Worm (Caenorhabditis elegans) whole organism, young adult: ENCODE results near the gene Y37H2A.14.

ENCODE experiments used
- C17E4.6 ChIP-seq: fragments of 200-800 bp; sonication (Bioruptor generic); IDR thresholded peaks from 2 replicates; pipeline ENCODE4 v1.3.6; 2022; ENCODE audit warnings: missing genetic modification reagents, missing genetic modification characterization, missing compliant biosample characterization
- D2030.7 ChIP-seq: fragments of 200-800 bp; sonication (Bioruptor generic); IDR thresholded peaks from 2 replicates; pipeline ENCODE4 v1.3.6; 2022; ENCODE audit warnings: missing genetic modification reagents, missing genetic modification characterization, missing compliant biosample characterization
- F22D6.2 ChIP-seq: sonication (generic microtip); optimal IDR thresholded peaks from 2 replicates; lab custom pipeline; 2016; ENCODE audit warnings: mild to moderate bottlenecking, missing genetic modification characterization, missing compliant biosample characterization
- F23B12.7 ChIP-seq: sonication (generic microtip); optimal IDR thresholded peaks from 2 replicates; lab custom pipeline; 2017; ENCODE audit warnings: missing genetic modification characterization, mild to moderate bottlenecking, missing compliant biosample characterization, antibody characterized with exemption, moderate library complexity; ENCODE audit not compliant: insufficient read depth
- F33H1.4 ChIP-seq: fragments of 200-800 bp; sonication (Bioruptor generic); IDR thresholded peaks from 2 replicates; pipeline ENCODE4 v1.3.6; 2022; ENCODE audit warnings: missing genetic modification reagents, missing genetic modification characterization, missing compliant biosample characterization
- F39B2.1 ChIP-seq: fragments of 200-800 bp; sonication (Bioruptor generic); IDR thresholded peaks from 2 replicates; pipeline ENCODE4 v1.3.6; 2022; ENCODE audit warnings: missing genetic modification reagents, missing genetic modification characterization, missing compliant biosample characterization
- F52B5.7 ChIP-seq: sonication (generic microtip); optimal IDR thresholded peaks from 2 replicates; lab custom pipeline; 2016; ENCODE audit warnings: mild to moderate bottlenecking, missing genetic modification characterization, missing compliant biosample characterization
- F55B11.4 ChIP-seq: sonication (generic microtip); optimal IDR thresholded peaks from 2 replicates; lab custom pipeline; 2016; ENCODE audit warnings: missing compliant biosample characterization, missing genetic modification characterization, borderline replicate concordance; ENCODE audit not compliant: insufficient read depth
- T07F8.4 ChIP-seq: sonication (generic microtip); optimal IDR thresholded peaks from 2 replicates; lab custom pipeline; 2016; ENCODE audit warnings: mild to moderate bottlenecking, missing genetic modification characterization, moderate library complexity, missing compliant biosample characterization
- Y53G8AR.9 ChIP-seq: fragments of 200-800 bp; sonication (Bioruptor generic); conservative IDR thresholded peaks from 2 replicates; pipeline ENCODE4 v1.3.6; 2022; ENCODE audit warnings: missing genetic modification reagents, missing genetic modification characterization, missing compliant biosample characterization
- Y56A3A.18 ChIP-seq: fragments of 200-800 bp; sonication (Bioruptor generic); IDR thresholded peaks from 2 replicates; pipeline ENCODE4 v1.3.6; 2022; ENCODE audit warnings: missing genetic modification reagents, missing genetic modification characterization, missing compliant biosample characterization
- Y67H2A.10 ChIP-seq: fragments of 200-800 bp; sonication (Bioruptor generic); conservative IDR thresholded peaks from 2 replicates; pipeline ENCODE4 v1.3.6; 2022; ENCODE audit warnings: missing genetic modification reagents, missing genetic modification characterization, missing compliant biosample characterization
- ZK185.1 ChIP-seq: sonication (generic microtip); optimal IDR thresholded peaks from 2 replicates; lab custom pipeline; 2016; ENCODE audit warnings: mild to moderate bottlenecking, missing genetic modification characterization, missing compliant biosample characterization; ENCODE audit not compliant: poor library complexity, severe bottlenecking
- atf-7 ChIP-seq: sonication (generic microtip); optimal IDR thresholded peaks from 2 replicates; lab custom pipeline; 2017; ENCODE audit warnings: mild to moderate bottlenecking, missing genetic modification characterization, missing compliant biosample characterization
- attf-3 ChIP-seq: fragments of 200-800 bp; sonication (Bioruptor generic); conservative IDR thresholded peaks from 2 replicates; pipeline ENCODE4 v1.3.6; 2022; ENCODE audit warnings: missing genetic modification reagents, missing genetic modification characterization, missing compliant biosample characterization
- cebp-1 ChIP-seq, 2 experiments: fragments of 200-800 bp in 1 of 2; sonication (Bioruptor generic) in 1 of 2; sonication (generic microtip) in 1 of 2; IDR thresholded peaks in 1 of 2; optimal IDR thresholded peaks in 1 of 2; 2 replicates each; pipeline versions ENCODE4 v1.3.6 to Lab custom; 2017 to 2022; ENCODE audit warnings: missing compliant biosample characterization in 2 of 2, missing genetic modification characterization in 2 of 2, mild to moderate bottlenecking in 1 of 2, missing genetic modification reagents in 1 of 2, moderate library complexity in 1 of 2
- cebp-2 ChIP-seq: fragments of 200-800 bp; sonication (Bioruptor generic); IDR thresholded peaks from 2 replicates; pipeline ENCODE4 v1.3.6; 2022; ENCODE audit warnings: missing genetic modification characterization, missing compliant biosample characterization
- ceh-27 ChIP-seq: fragments of 200-800 bp; sonication (Bioruptor generic); optimal IDR thresholded peaks from 2 replicates; lab custom pipeline; 2018; ENCODE audit warnings: mild to moderate bottlenecking, missing genetic modification characterization, moderate library complexity, missing compliant biosample characterization
- egl-18 ChIP-seq: fragments of 200-800 bp; sonication (Bioruptor generic); IDR thresholded peaks from 2 replicates; pipeline ENCODE4 v1.3.6; 2022; ENCODE audit warnings: missing genetic modification reagents, missing genetic modification characterization, missing compliant biosample characterization
- egrh-3 ChIP-seq: fragments of 200-800 bp; sonication (Bioruptor generic); IDR thresholded peaks from 2 replicates; pipeline ENCODE4 v1.3.6; 2022; ENCODE audit warnings: missing genetic modification reagents, missing genetic modification characterization, missing compliant biosample characterization
- ekl-4 ChIP-seq: fragments of 200-800 bp; sonication (Bioruptor generic); IDR thresholded peaks from 2 replicates; pipeline ENCODE4 v1.3.6; 2022; ENCODE audit warnings: missing genetic modification reagents, missing genetic modification characterization, missing compliant biosample characterization
- hlh-12 ChIP-seq: sonication (generic microtip); optimal IDR thresholded peaks from 2 replicates; lab custom pipeline; 2016; ENCODE audit warnings: missing genetic modification characterization, missing compliant biosample characterization
- hlh-26 ChIP-seq: fragments of 200-800 bp; sonication (Bioruptor generic); conservative IDR thresholded peaks from 2 replicates; pipeline ENCODE4 v1.3.6; 2022; ENCODE audit warnings: missing genetic modification reagents, missing genetic modification characterization, missing compliant biosample characterization
- hsf-1 ChIP-seq: fragments of 200-800 bp; sonication (Bioruptor generic); IDR thresholded peaks from 2 replicates; pipeline ENCODE4 v1.3.6; 2022; ENCODE audit warnings: missing genetic modification reagents, missing genetic modification characterization, missing compliant biosample characterization
- lag-1 ChIP-seq: fragments of 200-800 bp; sonication (Bioruptor generic); IDR thresholded peaks from 2 replicates; pipeline ENCODE4 v1.3.6; 2022; ENCODE audit warnings: missing genetic modification reagents, missing genetic modification characterization, missing compliant biosample characterization
- mxl-1 ChIP-seq: sonication (generic microtip); optimal IDR thresholded peaks from 2 replicates; lab custom pipeline; 2016; ENCODE audit warnings: missing genetic modification characterization, missing compliant biosample characterization
- nfya-2 ChIP-seq: fragments of 200-800 bp; sonication (Bioruptor generic); IDR thresholded peaks from 2 replicates; pipeline ENCODE4 v1.3.6; 2022; ENCODE audit warnings: missing genetic modification reagents, missing genetic modification characterization, missing compliant biosample characterization
- nhr-120 ChIP-seq: fragments of 200-800 bp; sonication (Bioruptor generic); IDR thresholded peaks from 2 replicates; pipeline ENCODE4 v1.3.6; 2022; ENCODE audit warnings: missing genetic modification characterization, missing compliant biosample characterization
- pbrm-1 ChIP-seq: fragments of 200-800 bp; sonication (Bioruptor generic); IDR thresholded peaks from 2 replicates; pipeline ENCODE4 v1.3.6; 2022; ENCODE audit warnings: missing genetic modification reagents, missing genetic modification characterization, missing compliant biosample characterization
- sdz-38 ChIP-seq: sonication (generic microtip); optimal IDR thresholded peaks from 2 replicates; lab custom pipeline; 2016; ENCODE audit warnings: missing genotype, missing genetic modification characterization, missing compliant biosample characterization
- snpc-1.3 ChIP-seq: sonication (generic microtip); optimal IDR thresholded peaks from 2 replicates; lab custom pipeline; 2017; ENCODE audit warnings: missing genetic modification characterization, mild to moderate bottlenecking, missing compliant biosample characterization, antibody characterized with exemption, moderate library complexity, missing genotype, missing genetic modification reagents; ENCODE audit not compliant: insufficient read depth
- snpc-3.4 ChIP-seq: sonication (generic microtip); optimal IDR thresholded peaks from 2 replicates; lab custom pipeline; 2017; ENCODE audit warnings: missing genetic modification characterization, mild to moderate bottlenecking, missing compliant biosample characterization, antibody characterized with exemption, moderate library complexity, missing genotype, missing genetic modification reagents
- tbp1 ChIP-seq: fragments of 200-800 bp; sonication (Bioruptor generic); optimal IDR thresholded peaks from 2 replicates; lab custom pipeline; 2018; ENCODE audit warnings: mild to moderate bottlenecking, missing genetic modification characterization, missing compliant biosample characterization
- ztf-25 ChIP-seq: fragments of 200-800 bp; sonication (Bioruptor generic); IDR thresholded peaks from 2 replicates; pipeline ENCODE4 v1.3.6; 2022; ENCODE audit warnings: missing genetic modification reagents, missing genetic modification characterization, missing compliant biosample characterization
- ztf-26 ChIP-seq: sonication (generic microtip); optimal IDR thresholded peaks from 2 replicates; lab custom pipeline; 2017; ENCODE audit warnings: missing genetic modification characterization, missing compliant biosample characterization
- ztf-28 ChIP-seq: fragments of 200-800 bp; sonication (Bioruptor generic); IDR thresholded peaks from 2 replicates; pipeline ENCODE4 v1.3.6; 2022; ENCODE audit warnings: missing genetic modification reagents, missing genetic modification characterization, missing compliant biosample characterization

Gene Y37H2A.14

ce11 chrV:18143445-18143844, at the start of gene Y37H2A.14:
TSS of gene Y37H2A.14 (plus strand) at chrV:18143745.
- TF ChIP-seq F23B12.7 (tag; lab: Kevin White, UChicago) = no peak
- TF ChIP-seq cebp-1 (GFP tag; IDR thresholded peaks at IDR 0.05; lab: Robert Waterston, UW) = no peak
- peak; percentile 77 for TF ChIP-seq cebp-1 (tag; optimal IDR thresholded peaks at IDR 0.05; lab: Kevin White, UChicago)
- TF ChIP-seq egl-18 (GFP tag; lab: Robert Waterston, UW) = no peak
- TF ChIP-seq, all 124 proteins: peak for 1

- TF ChIP-seq F55B11.4 (tag; lab: Kevin White, UChicago) (no peak), ztf-25 (no peak), ztf-26 (tag; lab: Kevin White, UChicago) (no peak), hlh-26 (GFP tag; lab: Robert Waterston, UW) (no peak), hlh-12 (no peak), F52B5.7 (tag; lab: Kevin White, UChicago) (no peak), nfya-2 (GFP tag; lab: Robert Waterston, UW) (no peak), cebp-2 (GFP tag; lab: Robert Waterston, UW) (no peak), T07F8.4 (tag; lab: Kevin White, UChicago) (no peak), lag-1 (GFP tag; lab: Robert Waterston, UW) (no peak), F33H1.4 (GFP tag; lab: Robert Waterston, UW) (no peak), sdz-38 (tag; lab: Kevin White, UChicago) (no peak), Y56A3A.18 (GFP tag; lab: Robert Waterston, UW) (no peak), atf-7 (tag; lab: Kevin White, UChicago) (no peak)
Measured at ce11 chrV:18093941-18094340, 49.6 kb upstream of the Y37H2A.14 start.

ce11 chrV:18098387-18098786, 45.2 kb upstream of the Y37H2A.14 start, which contains the start of gene par-4:
TSS of gene par-4 (plus strand) at chrV:18098687.
- TF ChIP-seq snpc-1.3 (tag; lab: Kevin White, UChicago) = no peak
- TF ChIP-seq pbrm-1 = no peak
- TF ChIP-seq lag-1 (GFP tag; lab: Robert Waterston, UW) = no peak

- TF ChIP-seq Y53G8AR.9 (GFP tag; lab: Robert Waterston, UW) = no peak
- TF ChIP-seq egrh-3 (GFP tag; lab: Robert Waterston, UW) = 0 out of 2 replicates have a peak, but pooled peaks have one; percentile 9
Measured at ce11 chrV:18106055-18106454, 37.5 kb upstream of the Y37H2A.14 start.

ce11 chrV:18107969-18108368, 35.6 kb upstream of the Y37H2A.14 start, which contains the start of gene Y37H2A.1:
TSS of gene Y37H2A.1 (plus strand) at chrV:18108269.
- TF ChIP-seq sdz-38 (tag; lab: Kevin White, UChicago) = no peak
- TF ChIP-seq nhr-120 (GFP tag; lab: Robert Waterston, UW) = no peak
- TF ChIP-seq C17E4.6 (GFP tag; lab: Robert Waterston, UW) = no peak
- no peak for TF ChIP-seq ztf-28 (GFP tag; lab: Robert Waterston, UW)
- no peak for TF ChIP-seq ekl-4 (GFP tag; lab: Robert Waterston, UW)
- TF ChIP-seq mxl-1 = no peak
- TF ChIP-seq ceh-27 (GFP tag; lab: Kevin White, UChicago) = no peak
- TF ChIP-seq D2030.7 (GFP tag; lab: Robert Waterston, UW) = no peak
- TF ChIP-seq F22D6.2 (tag; lab: Kevin White, UChicago) = no peak
- TF ChIP-seq Y67H2A.10 (GFP tag; lab: Robert Waterston, UW) = no peak
- TF ChIP-seq Y53G8AR.9 (GFP tag; lab: Robert Waterston, UW) = no peak
- no peak for TF ChIP-seq tbp1 (GFP tag; lab: Kevin White, UChicago)
- TF ChIP-seq F39B2.1 (GFP tag; lab: Robert Waterston, UW) = no peak
- no peak for TF ChIP-seq ZK185.1 (tag; lab: Kevin White, UChicago)
- no peak for TF ChIP-seq hsf-1
- TF ChIP-seq cebp-1 (GFP tag; IDR thresholded peaks at IDR 0.05; lab: Robert Waterston, UW) = no peak
- no peak for TF ChIP-seq cebp-1 (tag; optimal IDR thresholded peaks at IDR 0.05; lab: Kevin White, UChicago)
- TF ChIP-seq egrh-3 (GFP tag; lab: Robert Waterston, UW) = no peak
- TF ChIP-seq attf-3 (GFP tag; lab: Robert Waterston, UW) = no peak
- no peak for TF ChIP-seq snpc-3.4
